Fruit fly (Drosophila melanogaster): ENCODE results near the gene CG8833.

The CG8833 gene

DNA sequence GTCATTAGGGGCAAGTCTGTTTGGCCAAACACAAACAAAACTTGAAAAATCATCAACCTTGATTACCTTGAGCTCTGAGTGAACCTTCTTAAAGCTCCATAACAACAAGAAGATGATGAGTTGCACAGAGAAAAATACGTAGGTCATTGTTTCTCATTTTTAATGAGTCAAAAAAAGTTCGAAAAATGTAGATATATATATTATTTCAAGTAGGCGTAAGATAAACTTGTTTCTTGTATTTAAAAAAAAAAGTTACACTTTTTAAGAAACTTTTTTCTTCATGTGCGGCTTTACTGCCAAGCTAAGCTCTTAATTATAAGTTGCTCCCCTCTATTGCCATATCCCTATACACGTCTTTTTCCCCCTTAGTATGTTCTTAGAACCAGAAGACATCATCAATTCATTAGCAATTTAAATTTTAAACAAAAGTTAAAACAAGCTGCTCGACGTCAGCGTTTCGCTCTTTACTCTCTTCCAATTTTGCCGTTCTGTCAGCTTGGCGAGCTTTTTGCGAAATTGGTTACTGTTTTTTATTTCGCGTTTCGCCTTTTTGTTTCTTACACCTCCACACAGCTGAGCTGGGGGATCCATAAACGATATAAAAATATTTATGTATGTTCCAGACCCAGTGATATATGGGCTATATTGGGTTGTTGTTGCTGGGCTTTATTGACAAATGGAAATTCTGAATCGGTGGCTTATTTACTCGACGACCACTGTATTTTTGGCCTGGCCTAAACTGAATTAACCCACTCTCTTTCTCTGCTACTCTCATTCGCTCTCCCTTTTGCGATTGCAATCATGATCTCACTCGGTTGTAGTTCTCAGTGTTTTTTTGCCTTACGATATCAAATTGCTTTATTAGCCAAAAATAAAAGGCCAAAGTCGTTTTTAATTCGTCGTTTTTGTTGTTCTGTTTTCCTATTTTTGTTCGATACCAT lies 5.2 kb downstream of the CG8833 start (continued):
- TF ChIP-seq vvl (GFP tag; IDR thresholded peaks at IDR 0.05) (peak; percentile 83), kay (GFP tag; optimal IDR thresholded peaks at IDR 0.05) (no peak), Hsf (GFP tag; optimal IDR thresholded peaks at IDR 0.05) (peak; percentile 49), CG9727 (GFP tag; optimal IDR thresholded peaks at IDR 0.05) (peak; percentile 73), Abd-B (GFP tag; optimal IDR thresholded peaks at IDR 0.05) (peak; percentile 52), ems (GFP tag; optimal IDR thresholded peaks at IDR 0.05) (no peak), esg (GFP tag; conservative IDR thresholded peaks at IDR 0.05) (peak; percentile 32), Dref (GFP tag; IDR thresholded peaks at IDR 0.05) (no peak), CG10959 (GFP tag; IDR thresholded peaks at IDR 0.05) (0 out of 2 replicates have a peak, but pooled peaks have one; percentile 37), dpn (GFP tag; optimal IDR thresholded peaks at IDR 0.05) (peak; percentile 10 to 23), grau (tag; optimal IDR thresholded peaks at IDR 0.05) (peak; percentile 56), Hr3 (GFP tag; optimal IDR thresholded peaks at IDR 0.05) (peak; percentile 27), CG17328 (GFP tag; IDR thresholded peaks at IDR 0.05) (peak; percentile 35; the same call in 1 of the 2 replicates), Mrtf (GFP tag; IDR thresholded peaks at IDR 0.05) (peak; percentile 68; the same call in 1 of the 3 replicates), H2.0 (GFP tag; IDR thresholded peaks at IDR 0.05) (0 out of 2 replicates have a peak, but pooled peaks have one; percentile 14), Dip2 (GFP tag; IDR thresholded peaks at IDR 0.05) (no peak), CG1602 (GFP tag; optimal IDR thresholded peaks at IDR 0.05) (peak; percentile 21), Doc2 (GFP tag; IDR thresholded peaks at IDR 0.05) (no peak), Oaz (GFP tag; IDR thresholded peaks at IDR 0.05) (0 out of 2 replicates have a peak, but pooled peaks have one; percentile 8), NfI (GFP tag; optimal IDR thresholded peaks at IDR 0.05) (peak; percentile 29), CG30403 (GFP tag; optimal IDR thresholded peaks at IDR 0.05) (peak; percentile 72), CG7372 (GFP tag; IDR thresholded peaks at IDR 0.05) (peak; percentile 46; the same call in 1 of the 2 replicates), tio (GFP tag; optimal IDR thresholded peaks at IDR 0.05) (peak; percentile 45), Pdp1 (GFP tag; optimal IDR thresholded peaks at IDR 0.05) (peak; percentile 38), CG2712 (tag; optimal IDR thresholded peaks at IDR 0.05) (peak; percentile 70), CG7357 (GFP tag; IDR thresholded peaks at IDR 0.05) (peak; percentile 48; the same call in 2 of the 3 replicates), Myb (GFP tag; optimal IDR thresholded peaks at IDR 0.05) (peak; percentile 25), lilli (GFP tag; optimal IDR thresholded peaks at IDR 0.05) (peak; percentile 41), sc (optimal IDR thresholded peaks at IDR 0.05) (no peak), sc (GFP tag; optimal IDR thresholded peaks at IDR 0.05) (no peak), nmo (GFP tag; optimal IDR thresholded peaks at IDR 0.05) (peak; percentile 63), BtbVII (GFP tag; optimal IDR thresholded peaks at IDR 0.05) (peak; percentile 47), ERR (GFP tag; optimal IDR thresholded peaks at IDR 0.05) (no peak), CG10209 (GFP tag; optimal IDR thresholded peaks at IDR 0.05) (peak; percentile 42), gcm2 (GFP tag; optimal IDR thresholded peaks at IDR 0.05) (peak; percentile 14), prd (optimal IDR thresholded peaks at IDR 0.05) (no peak), prd (GFP tag; IDR thresholded peaks at IDR 0.05) (peak; percentile 82), repo (GFP tag; optimal IDR thresholded peaks at IDR 0.05) (no peak), stc (GFP tag; IDR thresholded peaks at IDR 0.05) (peak; percentile 55; the same call in 1 of the 2 replicates), zen2 (GFP tag; IDR thresholded peaks at IDR 0.05; ENCODE audit: partially characterized antibody) (no peak), her (GFP tag; optimal IDR thresholded peaks at IDR 0.05) (peak; percentile 8), CG6791 (GFP tag; IDR thresholded peaks at IDR 0.05; ENCODE audit: partially characterized antibody) (no peak), CG4854 (GFP tag; optimal IDR thresholded peaks at IDR 0.05) (no peak), Lpt (GFP tag; optimal IDR thresholded peaks at IDR 0.05) (no peak), CG11696 (GFP tag; IDR thresholded peaks at IDR 0.05) (peak; percentile 59; the same call in 1 of the 2 replicates), CG12155 (GFP tag; optimal IDR thresholded peaks at IDR 0.05) (peak; percentile 24), z (GFP tag; IDR thresholded peaks at IDR 0.05) (no peak), CG14667 (GFP tag; IDR thresholded peaks at IDR 0.05) (peak; percentile 72), CG4820 (GFP tag; optimal IDR thresholded peaks at IDR 0.05) (peak; percentile 39), CG6272 (GFP tag; IDR thresholded peaks at IDR 0.05) (peak; percentile 41; the same call in 1 of the 2 replicates)

All from whole organism, embryonic.